Worm (Caenorhabditis elegans) whole organism, L4 larva: ENCODE measurements around the gene nhr-48.

ENCODE experiments used
- F37D6.2 ChIP-seq: sonication (generic microtip); optimal IDR thresholded peaks from 2 replicates; lab custom pipeline; 2016; ENCODE audit warnings: mild to moderate bottlenecking, missing genetic modification characterization, missing compliant biosample characterization
- T20F7.1 ChIP-seq: fragments of 200-800 bp; sonication (Bioruptor generic); optimal IDR thresholded peaks from 2 replicates; lab custom pipeline; 2018; ENCODE audit warnings: mild to moderate bottlenecking, missing genetic modification characterization, missing compliant biosample characterization
- T26A8.4 ChIP-seq: fragments of 200-800 bp; sonication (Bioruptor generic); IDR thresholded peaks from 2 replicates; pipeline ENCODE4 v1.3.6; 2022; ENCODE audit warnings: missing genetic modification characterization, missing compliant biosample characterization
- Y48G9A.11 ChIP-seq: fragments of 200-800 bp; sonication (Bioruptor generic); IDR thresholded peaks from 2 replicates; pipeline ENCODE4 v1.3.6; 2022; ENCODE audit warnings: missing genetic modification reagents, missing genetic modification characterization, missing compliant biosample characterization
- Y75B8A.6 ChIP-seq: fragments of 200-800 bp; sonication (Bioruptor generic); IDR thresholded peaks from 2 replicates; pipeline ENCODE4 v1.3.6; 2022; ENCODE audit warnings: missing genetic modification reagents, missing genetic modification characterization, missing compliant biosample characterization
- ZK337.2 ChIP-seq: fragments of 200-800 bp; sonication (Bioruptor generic); IDR thresholded peaks from 2 replicates; pipeline ENCODE4 v1.3.6; 2022; ENCODE audit warnings: missing genetic modification reagents, missing genetic modification characterization, missing compliant biosample characterization
- aha-1 ChIP-seq: fragments of 150-350 bp; peaks from one replicate; lab custom pipeline; 2014; ENCODE audit warnings: missing biosample characterization, missing genetic modification characterization
- ceh-20 ChIP-seq: fragments of 200-800 bp; sonication (Bioruptor generic); IDR thresholded peaks from 2 replicates; pipeline ENCODE4 v1.3.6; 2022; ENCODE audit warnings: missing genetic modification reagents, missing genetic modification characterization, missing compliant biosample characterization
- ceh-82 ChIP-seq: sonication (generic microtip); optimal IDR thresholded peaks from 2 replicates; lab custom pipeline; 2017; ENCODE audit warnings: missing biosample characterization, missing genetic modification characterization
- daf-16 ChIP-seq, 3 experiments: sonication (generic microtip); optimal IDR thresholded peaks; 2 replicates each; lab custom pipeline; 2016 to 2017; ENCODE audit warnings: missing genetic modification characterization in 3 of 3, missing genetic modification reagents in 3 of 3, mild to moderate bottlenecking in 2 of 3, missing compliant biosample characterization in 2 of 3, missing biosample characterization in 1 of 3, moderate library complexity in 1 of 3
- dmd-6 ChIP-seq: fragments of 200-800 bp; sonication (Bioruptor generic); IDR thresholded peaks from 2 replicates; pipeline ENCODE4 v1.3.6; 2022; ENCODE audit warnings: missing genetic modification reagents, missing genetic modification characterization, missing compliant biosample characterization
- dmd-8 ChIP-seq: fragments of 200-800 bp; sonication (Bioruptor generic); IDR thresholded peaks from 2 replicates; pipeline ENCODE4 v1.3.6; 2022; ENCODE audit warnings: missing genetic modification characterization, missing compliant biosample characterization
- egl-43 ChIP-seq: fragments of 200-800 bp; sonication (Bioruptor generic); IDR thresholded peaks from 2 replicates; pipeline ENCODE4 v1.3.6; 2022; ENCODE audit warnings: missing genetic modification reagents, missing genetic modification characterization, missing compliant biosample characterization
- gei-8 ChIP-seq: fragments of 200-800 bp; sonication (Bioruptor generic); optimal IDR thresholded peaks from 2 replicates; lab custom pipeline; 2018; ENCODE audit warnings: mild to moderate bottlenecking, missing genetic modification characterization, missing compliant biosample characterization
- hlh-11 ChIP-seq: fragments of 200-800 bp; sonication (Bioruptor generic); optimal IDR thresholded peaks from 2 replicates; lab custom pipeline; 2018; ENCODE audit warnings: mild to moderate bottlenecking, missing genetic modification characterization, missing compliant biosample characterization
- jun-1 ChIP-seq: fragments of 150-350 bp; optimal IDR thresholded peaks from 2 replicates; lab custom pipeline; 2014; ENCODE audit warnings: missing biosample characterization, missing genetic modification reagents, missing genetic modification characterization
- lin-15B ChIP-seq: fragments of 150-350 bp; sonication (generic microtip); optimal IDR thresholded peaks from 3 replicates; lab custom pipeline; 2014; ENCODE audit warnings: missing biosample characterization, missing genetic modification characterization
- lin-39 ChIP-seq: fragments of 150-350 bp; optimal IDR thresholded peaks from 2 replicates; lab custom pipeline; 2014; ENCODE audit warnings: missing biosample characterization, missing genetic modification reagents, missing genetic modification characterization
- lsy-2 ChIP-seq, 2 experiments: fragments of 150-350 bp in 1 of 2; sonication (generic microtip) in 1 of 2; optimal IDR thresholded peaks; 2 replicates each; lab custom pipeline; 2014 to 2017; ENCODE audit warnings: missing biosample characterization in 2 of 2, missing genetic modification characterization in 2 of 2
- madf-5 ChIP-seq, 2 experiments: fragments of 200-800 bp; sonication (Bioruptor generic); IDR thresholded peaks; 2 replicates each; pipeline ENCODE4 v1.3.6; 2022; ENCODE audit warnings: missing compliant biosample characterization in 2 of 2, missing genetic modification characterization in 2 of 2
- mdl-1 ChIP-seq, 2 experiments: fragments of 150-350 bp in 1 of 2; sonication (generic microtip) in 1 of 2; optimal IDR thresholded peaks; 2 replicates each; lab custom pipeline; 2014 to 2017; ENCODE audit warnings: missing biosample characterization in 2 of 2, missing genetic modification characterization in 2 of 2
- mep-1 ChIP-seq: fragments of 150-350 bp; sonication (generic microtip); optimal IDR thresholded peaks from 3 replicates; lab custom pipeline; 2014; ENCODE audit warnings: missing biosample characterization, missing genetic modification characterization
- mxl-2 ChIP-seq: fragments of 200-800 bp; sonication (Bioruptor generic); conservative IDR thresholded peaks from 2 replicates; pipeline ENCODE4 v1.3.6; 2022; ENCODE audit warnings: missing genetic modification reagents, missing genetic modification characterization, missing compliant biosample characterization
- mxl-3 ChIP-seq: fragments of 200-800 bp; sonication (Bioruptor generic); optimal IDR thresholded peaks from 2 replicates; lab custom pipeline; 2018; ENCODE audit warnings: mild to moderate bottlenecking, missing genetic modification characterization, missing compliant biosample characterization
- nhr-10 ChIP-seq: fragments of 150-350 bp; optimal IDR thresholded peaks from 2 replicates; lab custom pipeline; 2014; ENCODE audit warnings: missing biosample characterization, missing genetic modification characterization
- nhr-111 ChIP-seq: fragments of 200-800 bp; sonication (Bioruptor generic); optimal IDR thresholded peaks from 2 replicates; lab custom pipeline; 2018; ENCODE audit warnings: mild to moderate bottlenecking, missing genetic modification characterization, missing compliant biosample characterization
- nhr-237 ChIP-seq: sonication (generic microtip); optimal IDR thresholded peaks from 2 replicates; lab custom pipeline; 2017; ENCODE audit warnings: missing biosample characterization, missing genetic modification characterization
- nhr-25 ChIP-seq: sonication (generic microtip); optimal IDR thresholded peaks from 2 replicates; lab custom pipeline; 2017; ENCODE audit warnings: missing genetic modification characterization, mild to moderate bottlenecking, missing compliant biosample characterization, antibody characterized with exemption, moderate library complexity, borderline replicate concordance; ENCODE audit not compliant: insufficient read depth
- nhr-28 ChIP-seq: fragments of 150-350 bp; optimal IDR thresholded peaks from 2 replicates; lab custom pipeline; 2014; ENCODE audit warnings: missing biosample characterization, missing genetic modification characterization
- nhr-42 ChIP-seq: fragments of 200-800 bp; sonication (Bioruptor generic); IDR thresholded peaks from 2 replicates; pipeline ENCODE4 v1.3.6; 2022; ENCODE audit warnings: missing genetic modification characterization, missing compliant biosample characterization
- nhr-48 ChIP-seq: sonication (generic microtip); optimal IDR thresholded peaks from 2 replicates; lab custom pipeline; 2016; ENCODE audit warnings: mild to moderate bottlenecking, missing genetic modification characterization, missing compliant biosample characterization
- nhr-76 ChIP-seq: fragments of 150-350 bp; optimal IDR thresholded peaks from 2 replicates; lab custom pipeline; 2014; ENCODE audit warnings: missing biosample characterization, missing genetic modification characterization
- nhr-77 ChIP-seq: fragments of 150-350 bp; optimal IDR thresholded peaks from 2 replicates; lab custom pipeline; 2014; ENCODE audit warnings: missing biosample characterization, missing genetic modification characterization
- php-3 ChIP-seq: fragments of 200-800 bp; sonication (Bioruptor generic); IDR thresholded peaks from 2 replicates; pipeline ENCODE4 v1.3.6; 2022; ENCODE audit warnings: missing genetic modification reagents, missing genetic modification characterization, missing compliant biosample characterization
- pqm-1 ChIP-seq: sonication (generic microtip); optimal IDR thresholded peaks from 2 replicates; lab custom pipeline; 2017; ENCODE audit warnings: missing biosample characterization, missing genetic modification characterization
- rbr-2 ChIP-seq: sonication (generic microtip); optimal IDR thresholded peaks from 2 replicates; lab custom pipeline; 2016; ENCODE audit warnings: missing genotype, missing genetic modification characterization, missing compliant biosample characterization
- sdz-12 ChIP-seq: fragments of 200-800 bp; sonication (Bioruptor generic); optimal IDR thresholded peaks from 2 replicates; lab custom pipeline; 2018; ENCODE audit warnings: mild to moderate bottlenecking, missing genetic modification characterization, missing compliant biosample characterization
- skn-1 ChIP-seq: fragments of 150-350 bp; optimal IDR thresholded peaks from 2 replicates; lab custom pipeline; 2014; ENCODE audit warnings: missing biosample characterization, missing genetic modification characterization
- snpc-1.2 ChIP-seq: fragments of 200-800 bp; sonication (Bioruptor generic); IDR thresholded peaks from 2 replicates; pipeline ENCODE4 v1.3.6; 2022; ENCODE audit warnings: missing genetic modification reagents, missing genetic modification characterization, missing compliant biosample characterization
- snpc-4 ChIP-seq: fragments of 150-350 bp; optimal IDR thresholded peaks from 2 replicates; lab custom pipeline; 2014; ENCODE audit warnings: missing biosample characterization, missing genetic modification characterization
- unc-130 ChIP-seq: sonication (generic microtip); optimal IDR thresholded peaks from 2 replicates; lab custom pipeline; 2016; ENCODE audit warnings: missing genetic modification reagents, missing genetic modification characterization, missing compliant biosample characterization
- unc-39 ChIP-seq: sonication (generic microtip); optimal IDR thresholded peaks from 2 replicates; lab custom pipeline; 2017; ENCODE audit warnings: missing biosample characterization, missing genetic modification characterization
- zip-2 ChIP-seq: fragments of 150-350 bp; optimal IDR thresholded peaks from 2 replicates; lab custom pipeline; 2014; ENCODE audit warnings: missing biosample characterization, missing genetic modification characterization
- ztf-7 ChIP-seq: fragments of 150-350 bp; optimal IDR thresholded peaks from 2 replicates; lab custom pipeline; 2014; ENCODE audit warnings: missing biosample characterization, missing genetic modification characterization

nhr-48 gene

ce11 chrX:15668053-15668599 is 39.9 kb upstream of the nhr-48 start:
- no peak for TF ChIP-seq jun-1 (tag; lab: Kevin White, UChicago)
- peak; percentile 10 for TF ChIP-seq hlh-11

DNA sequence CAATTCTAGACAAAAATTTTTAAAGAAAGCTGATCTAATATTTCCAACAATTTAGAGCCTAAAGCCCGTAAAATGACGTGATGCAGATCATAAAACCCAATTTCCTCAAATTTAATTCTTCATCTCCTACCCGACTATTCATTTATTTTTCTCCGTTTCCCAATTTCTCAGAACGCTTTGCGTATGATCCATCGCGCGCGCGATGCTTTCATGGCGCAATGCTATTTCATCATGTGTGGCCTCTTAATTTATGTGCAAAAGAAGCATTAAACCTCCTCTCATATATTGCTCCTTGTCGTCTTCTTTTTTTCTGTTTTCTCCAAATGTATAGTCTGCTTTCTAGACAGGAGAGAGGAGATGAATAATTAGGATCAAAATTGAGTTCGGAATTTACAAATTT is 39.3 kb upstream of the nhr-48 start:
- TF ChIP-seq sdz-12 (GFP tag; lab: Kevin White, UChicago): no peak
- TF ChIP-seq aha-1 (tag; lab: Kevin White, UChicago): peak; percentile 62

DNA sequence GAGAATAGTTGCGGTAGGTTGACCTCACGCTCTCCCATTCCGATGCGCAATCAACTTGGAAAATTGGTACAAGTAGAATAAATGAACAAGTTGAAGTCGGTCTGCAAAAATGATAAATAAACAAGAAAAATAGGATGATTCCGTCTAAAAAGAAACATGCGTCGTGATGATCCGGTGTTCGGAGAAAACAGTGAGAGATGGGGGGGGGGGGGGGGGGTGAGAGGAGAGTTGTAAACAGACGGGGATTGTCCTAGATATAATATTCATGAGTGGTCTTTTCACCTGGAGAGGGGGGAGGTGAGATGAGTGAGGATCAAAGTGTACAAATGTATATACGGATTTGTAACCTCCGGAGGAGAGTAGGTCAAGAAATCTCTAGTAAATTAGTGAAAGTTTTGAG is 32.4 kb upstream of the nhr-48 start, which contains the start of gene F59D12.2:
Gene F59D12.2, minus strand, starts transcription at position 101 of the 400 bp plus-strand sequence.
- TF ChIP-seq dmd-8 (GFP tag; lab: Robert Waterston, UW): no peak
- TF ChIP-seq nhr-111 (GFP tag; lab: Kevin White, UChicago): no peak
- TF ChIP-seq snpc-1.2: no peak
- no peak for TF ChIP-seq nhr-25 (tag; lab: Kevin White, UChicago)
- TF ChIP-seq nhr-237 (tag; lab: Kevin White, UChicago): no peak
- no peak for TF ChIP-seq T20F7.1 (GFP tag; lab: Kevin White, UChicago)
- no peak for TF ChIP-seq unc-39 (tag; lab: Kevin White, UChicago)
- TF ChIP-seq lin-15B (tag; lab: Kevin White, UChicago): no peak
- no peak for TF ChIP-seq lin-39 (tag; lab: Kevin White, UChicago)
- TF ChIP-seq ceh-82 (tag; lab: Kevin White, UChicago): no peak
- no peak for TF ChIP-seq dmd-6
- TF ChIP-seq daf-16 (GFP tag; optimal IDR thresholded peaks at IDR 0.05; lab: Kevin White, UChicago): no peak
- TF ChIP-seq daf-16 (tag; optimal IDR thresholded peaks at IDR 0.05; lab: Kevin White, UChicago): no peak
- TF ChIP-seq rbr-2 (tag; lab: Kevin White, UChicago): no peak
- TF ChIP-seq madf-5 (GFP tag; IDR thresholded peaks at IDR 0.05; lab: Robert Waterston, UW): no peak
- TF ChIP-seq ztf-7 (tag; lab: Kevin White, UChicago): no peak
- TF ChIP-seq snpc-4 (tag; lab: Kevin White, UChicago): no peak
- TF ChIP-seq lsy-2 (tag; optimal IDR thresholded peaks at IDR 0.05; lab: Kevin White, UChicago): no peak
- TF ChIP-seq nhr-76: no peak

ce11 chrX:15681393-15681792 is 26.6 kb upstream of the nhr-48 start, which contains the start of gene gpn-1:
Gene gpn-1, plus strand, starts transcription at chrX:15681693.
- TF ChIP-seq lsy-2 (tag; optimal IDR thresholded peaks at IDR 0.05; lab: Kevin White, UChicago): no peak
- no peak for TF ChIP-seq nhr-48 (tag; lab: Kevin White, UChicago)
- TF ChIP-seq nhr-42 (GFP tag; lab: Robert Waterston, UW): no peak
- no peak for TF ChIP-seq pqm-1 (tag; lab: Kevin White, UChicago)
- no peak for TF ChIP-seq nhr-10 (tag; lab: Kevin White, UChicago)

ce11 chrX:15689244-15689643 is 18.8 kb upstream of the nhr-48 start, which contains the start of gene C03H12.1:
Gene C03H12.1, plus strand, starts transcription at chrX:15689449.
- TF ChIP-seq mxl-2 (GFP tag; lab: Robert Waterston, UW) (no peak), php-3 (no peak), ZK337.2 (GFP tag; lab: Robert Waterston, UW) (no peak), nhr-10 (tag; lab: Kevin White, UChicago) (no peak), zip-2 (tag; lab: Kevin White, UChicago) (no peak), Y48G9A.11 (GFP tag; lab: Robert Waterston, UW) (no peak), egl-43 (GFP tag; lab: Robert Waterston, UW) (no peak), gei-8 (GFP tag; lab: Kevin White, UChicago) (no peak), mxl-3 (GFP tag; lab: Kevin White, UChicago) (peak; percentile 34), nhr-28 (tag; lab: Kevin White, UChicago) (peak; percentile 85), jun-1 (tag; lab: Kevin White, UChicago) (no peak), nhr-77 (tag; lab: Kevin White, UChicago) (no peak), nhr-48 (tag; lab: Kevin White, UChicago) (peak; percentile 24), unc-130 (GFP tag; lab: Kevin White, UChicago) (no peak), Y75B8A.6 (GFP tag; lab: Robert Waterston, UW) (no peak), ceh-20 (no peak), T26A8.4 (GFP tag; lab: Robert Waterston, UW) (no peak), skn-1 (tag; lab: Kevin White, UChicago) (no peak), mdl-1 (tag; optimal IDR thresholded peaks at IDR 0.05; lab: Kevin White, UChicago) (peak in 1 of 2 experiments; percentile 31), pqm-1 (tag; lab: Kevin White, UChicago) (peak; percentile 4), unc-39 (tag; lab: Kevin White, UChicago) (no peak), mep-1 (no peak), F37D6.2 (tag; lab: Kevin White, UChicago) (no peak)
